Worm (Caenorhabditis elegans) whole organism, midembryonic: ENCODE measurements around the gene F35H10.2.

ENCODE experiments used
- klf-2 ChIP-seq: fragments of 200-800 bp; sonication (Bioruptor generic); conservative IDR thresholded peaks from 2 replicates; pipeline ENCODE4 v1.3.6; 2022; ENCODE audit warnings: missing genetic modification reagents, missing genetic modification characterization, missing compliant biosample characterization
- ref-1 ChIP-seq: fragments of 200-800 bp; sonication (Bioruptor generic); conservative IDR thresholded peaks from 2 replicates; pipeline ENCODE4 v1.3.6; 2022; ENCODE audit warnings: missing genetic modification reagents, missing genetic modification characterization, missing compliant biosample characterization

DNA sequence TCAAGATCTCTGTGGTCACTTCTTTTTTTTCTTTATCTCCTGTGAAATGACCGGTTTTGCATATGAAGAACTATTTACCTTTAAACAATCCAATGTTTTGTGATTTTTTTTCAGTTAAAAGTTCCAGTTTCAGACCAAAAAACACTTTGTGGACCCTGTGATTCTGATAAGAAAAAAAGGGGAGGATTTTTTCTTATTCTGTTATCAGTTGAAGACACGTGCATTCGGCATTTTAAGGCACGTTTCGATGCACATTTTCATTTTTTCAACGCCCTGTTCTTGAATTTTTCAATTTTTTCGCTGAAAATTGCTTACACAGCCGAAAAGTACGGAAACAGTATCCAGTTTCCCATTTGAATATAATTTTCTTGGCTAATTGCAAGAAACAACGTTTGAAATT is 37.3 kb downstream of the F35H10.2 start, which contains the start of gene aagr-1:
- TF ChIP-seq ref-1, result no peak
- TF ChIP-seq klf-2 (GFP tag; lab: Robert Waterston, UW), result no peak
